Fruit fly (Drosophila melanogaster): ENCODE results near the gene smog.

Gene smog

DNA sequence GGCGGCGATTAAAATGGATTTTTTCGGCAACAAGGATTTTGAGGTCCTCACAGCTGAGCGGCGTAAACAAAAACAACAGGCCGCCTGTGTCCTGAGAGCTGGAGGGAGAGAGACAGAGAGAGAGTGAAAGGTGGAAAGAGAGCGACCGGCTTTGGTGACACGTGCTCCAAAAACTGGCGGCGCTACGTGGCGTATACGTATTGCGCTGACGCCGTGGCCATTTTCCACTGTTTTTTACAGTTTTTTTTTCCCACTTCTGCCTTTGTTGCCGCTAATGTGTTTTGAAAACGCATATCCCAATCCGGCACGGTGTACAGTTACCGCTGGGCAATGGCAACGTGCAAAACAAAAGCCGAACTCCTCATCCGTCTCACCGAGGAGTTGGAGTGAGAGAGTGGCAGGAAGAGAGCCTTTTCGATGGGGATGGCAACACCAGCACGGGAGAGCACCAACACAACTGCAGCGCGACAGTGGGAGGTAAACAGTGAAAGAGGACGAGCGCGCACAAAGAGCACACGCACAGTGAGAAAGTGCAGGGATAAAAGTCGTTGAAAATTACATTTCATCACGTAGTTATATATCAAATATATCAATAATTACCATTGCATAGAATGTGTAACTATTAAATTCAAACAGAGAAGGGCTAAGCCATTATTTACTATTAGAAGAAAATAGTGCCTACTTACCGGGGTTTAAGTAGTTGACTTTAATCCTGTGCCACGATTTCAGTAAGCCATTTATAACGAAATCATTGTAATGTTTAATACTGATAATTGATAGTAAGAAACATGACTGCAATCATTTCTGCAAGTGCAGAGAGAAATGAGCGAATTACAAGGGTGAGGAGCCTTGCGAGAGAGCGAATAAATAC is 32.0 kb upstream of the smog start:
- TF ChIP-seq EcR (GFP tag; optimal IDR thresholded peaks at IDR 0.05) = no peak
- TF ChIP-seq Dll (optimal IDR thresholded peaks at IDR 0.05) = peak; percentile 18

DNA sequence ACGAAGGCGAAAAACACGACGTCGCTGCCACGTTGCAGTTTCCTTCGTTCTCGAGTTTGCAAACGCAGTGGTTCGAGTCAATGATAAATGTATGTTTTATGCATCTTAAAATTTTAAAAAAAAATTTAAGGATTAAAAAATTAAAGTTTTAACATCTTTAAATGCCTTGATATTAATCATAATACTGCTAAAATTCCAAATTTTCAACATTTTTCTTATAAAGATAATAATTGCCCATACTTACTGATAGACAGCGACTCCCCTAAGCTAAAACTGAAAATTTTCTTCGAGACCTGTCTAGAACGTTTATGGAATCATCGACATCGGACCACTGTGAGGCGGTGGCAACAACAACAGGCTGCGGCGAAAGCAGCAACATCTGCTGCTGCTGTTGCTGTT is 31.3 kb upstream of the smog start:
- TF ChIP-seq pan (optimal IDR thresholded peaks at IDR 0.05) (no peak), psq (optimal IDR thresholded peaks at IDR 0.05) (no peak), Dll (optimal IDR thresholded peaks at IDR 0.05) (no peak), EcR (GFP tag; optimal IDR thresholded peaks at IDR 0.05) (no peak), CG8478 (optimal IDR thresholded peaks at IDR 0.05) (no peak), usp (GFP tag; optimal IDR thresholded peaks at IDR 0.05) (no peak)

DNA sequence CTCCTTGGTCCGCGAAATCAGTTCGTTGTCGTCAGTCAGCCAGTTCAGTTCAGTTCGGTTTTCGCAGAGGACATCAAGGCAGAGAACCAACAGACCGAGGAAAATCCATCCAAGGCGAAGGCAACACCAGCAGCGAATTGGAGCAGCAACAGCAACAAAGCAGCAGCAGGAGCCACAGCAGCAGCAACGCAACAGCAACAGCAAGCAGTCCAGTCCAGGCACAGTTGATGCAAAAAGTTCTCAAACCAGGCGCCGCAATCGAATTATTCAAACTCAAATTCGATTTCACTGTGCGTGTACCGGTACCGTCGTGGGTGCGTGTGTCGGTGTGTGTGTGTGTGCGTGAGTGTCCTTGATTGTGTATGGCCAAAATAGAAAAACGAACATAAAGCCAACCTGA is 30.9 kb upstream of the smog start, which contains the start of gene CG15628:
Gene CG15628, plus strand, starts transcription at position 18 of the 400 bp plus-strand sequence.
- TF ChIP-seq psq (optimal IDR thresholded peaks at IDR 0.05) = no peak
- TF ChIP-seq Dll (optimal IDR thresholded peaks at IDR 0.05) = no peak
- TF ChIP-seq usp (GFP tag; optimal IDR thresholded peaks at IDR 0.05) = no peak

DNA sequence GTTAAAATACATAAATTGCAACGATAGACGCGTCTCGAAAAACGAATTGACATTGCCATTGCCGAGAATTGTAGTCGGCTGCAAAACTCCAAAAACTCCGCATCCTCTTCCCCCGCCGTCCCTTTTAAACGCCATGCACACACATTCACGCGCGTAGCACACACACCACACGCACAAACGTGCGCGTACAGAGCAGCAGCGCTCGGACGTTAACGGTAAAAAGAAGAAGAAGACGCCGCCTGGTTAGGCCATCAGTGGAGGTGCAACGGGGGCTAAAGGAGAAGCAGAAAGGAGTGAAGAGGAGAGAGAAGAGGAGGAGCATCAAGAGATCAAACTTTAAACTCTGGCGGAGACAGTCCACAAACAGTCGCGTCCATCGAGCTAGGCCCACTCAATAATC is 30.4 kb upstream of the smog start:
- no peak for TF ChIP-seq Dll (optimal IDR thresholded peaks at IDR 0.05)
- no peak for TF ChIP-seq pan (optimal IDR thresholded peaks at IDR 0.05)
- TF ChIP-seq psq (optimal IDR thresholded peaks at IDR 0.05) = no peak
- no peak for TF ChIP-seq usp (GFP tag; optimal IDR thresholded peaks at IDR 0.05)
- no peak for TF ChIP-seq CG8478 (optimal IDR thresholded peaks at IDR 0.05)
- no peak for TF ChIP-seq EcR (GFP tag; optimal IDR thresholded peaks at IDR 0.05)

DNA sequence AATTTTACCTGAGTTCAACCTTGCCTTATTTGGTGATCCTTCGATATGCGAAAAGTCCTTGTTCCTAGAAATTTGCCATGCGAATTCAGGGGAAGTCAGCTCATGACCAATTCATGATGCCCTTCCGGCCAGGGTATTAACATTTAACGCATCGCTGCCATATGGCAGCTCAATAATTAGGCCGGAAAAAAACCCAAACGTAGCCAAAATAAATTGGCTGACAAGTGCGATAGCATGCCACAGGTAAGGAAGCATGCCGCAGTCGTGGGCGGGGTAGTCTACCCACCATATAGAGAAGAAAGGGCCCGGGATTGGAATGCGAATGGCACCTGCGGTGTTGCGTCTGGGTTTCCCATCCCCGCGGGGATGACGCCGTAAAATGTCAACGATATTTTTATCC is 28.9 kb upstream of the smog start:
- TF ChIP-seq Dll (optimal IDR thresholded peaks at IDR 0.05) (no peak), CG8478 (optimal IDR thresholded peaks at IDR 0.05) (no peak), usp (GFP tag; optimal IDR thresholded peaks at IDR 0.05) (no peak), pan (optimal IDR thresholded peaks at IDR 0.05) (no peak), EcR (GFP tag; optimal IDR thresholded peaks at IDR 0.05) (no peak), psq (optimal IDR thresholded peaks at IDR 0.05) (no peak)

DNA sequence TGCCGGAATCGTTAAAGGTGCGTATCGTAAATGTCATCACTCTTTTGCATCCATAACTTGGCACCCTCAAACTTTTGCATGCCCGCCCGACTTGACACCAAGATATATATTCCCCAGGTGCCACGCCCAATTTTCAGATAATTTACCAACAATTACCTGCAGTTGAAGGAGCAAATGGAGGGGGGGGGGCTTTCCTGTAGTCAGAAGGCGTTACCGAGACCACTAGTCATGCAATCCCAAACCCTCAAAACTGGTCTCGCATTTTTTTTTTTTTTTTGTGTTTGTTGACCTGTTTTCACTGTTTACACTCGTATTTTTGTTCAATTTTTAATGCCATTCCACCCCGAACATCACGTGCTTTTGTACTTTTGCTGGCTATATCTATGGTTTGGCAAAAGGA is 27.0 kb upstream of the smog start:
- TF ChIP-seq pan (optimal IDR thresholded peaks at IDR 0.05) (no peak), usp (GFP tag; optimal IDR thresholded peaks at IDR 0.05) (no peak), EcR (GFP tag; optimal IDR thresholded peaks at IDR 0.05) (no peak)

DNA sequence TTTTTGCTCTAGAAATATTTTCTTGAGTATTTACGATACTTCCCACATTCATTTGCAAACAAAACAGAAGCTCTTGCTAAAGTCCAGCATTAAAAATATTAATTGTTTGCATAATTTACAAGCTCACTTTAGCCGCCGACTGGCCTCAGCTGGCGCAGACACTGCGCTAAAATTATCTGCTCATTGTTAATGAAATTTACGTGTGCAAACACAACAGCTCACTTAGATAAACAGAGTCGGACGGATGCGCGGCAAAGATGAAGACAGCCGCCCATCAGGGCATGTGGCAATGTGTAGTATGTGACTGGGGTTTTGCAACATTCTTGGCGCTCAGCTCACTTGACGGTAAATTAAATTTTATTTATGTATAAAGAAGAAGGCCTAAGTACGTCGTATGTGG is 23.6 kb upstream of the smog start:
- TF ChIP-seq usp (GFP tag; optimal IDR thresholded peaks at IDR 0.05) = no peak
- TF ChIP-seq pan (optimal IDR thresholded peaks at IDR 0.05) = no peak
- TF ChIP-seq CG8478 (optimal IDR thresholded peaks at IDR 0.05) = no peak
- no peak for TF ChIP-seq EcR (GFP tag; optimal IDR thresholded peaks at IDR 0.05)
- no peak for TF ChIP-seq Dll (optimal IDR thresholded peaks at IDR 0.05)
- no peak for TF ChIP-seq psq (optimal IDR thresholded peaks at IDR 0.05)

DNA sequence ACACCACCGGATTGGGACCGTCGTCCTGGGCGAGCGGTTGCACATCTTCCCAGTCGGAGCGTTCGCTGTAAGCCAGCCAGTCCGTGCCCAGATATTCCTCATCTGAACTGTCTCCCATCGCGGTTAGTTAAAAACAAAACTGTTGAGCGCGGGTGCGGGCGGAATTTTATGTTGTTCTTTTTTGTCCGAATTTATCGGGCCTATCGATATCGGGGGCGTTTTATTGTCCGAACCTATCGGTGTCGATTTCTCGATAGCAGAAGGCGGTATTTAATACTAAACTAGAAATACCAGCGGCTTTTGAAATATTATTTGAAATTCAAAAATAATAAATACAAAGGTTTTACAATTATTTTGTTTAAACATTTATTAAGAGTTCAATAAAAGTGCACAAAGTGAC is 22.2 kb upstream of the smog start, which contains the start of gene Fnta:
Gene Fnta, minus strand, starts transcription at position 204 of the 400 bp plus-strand sequence.
- no peak for TF ChIP-seq pan (optimal IDR thresholded peaks at IDR 0.05)
- no peak for TF ChIP-seq psq (optimal IDR thresholded peaks at IDR 0.05)
- no peak for TF ChIP-seq Dll (optimal IDR thresholded peaks at IDR 0.05)
- TF ChIP-seq CG8478 (optimal IDR thresholded peaks at IDR 0.05) = no peak
- TF ChIP-seq EcR (GFP tag; optimal IDR thresholded peaks at IDR 0.05) = no peak
- no peak for TF ChIP-seq usp (GFP tag; optimal IDR thresholded peaks at IDR 0.05)

DNA sequence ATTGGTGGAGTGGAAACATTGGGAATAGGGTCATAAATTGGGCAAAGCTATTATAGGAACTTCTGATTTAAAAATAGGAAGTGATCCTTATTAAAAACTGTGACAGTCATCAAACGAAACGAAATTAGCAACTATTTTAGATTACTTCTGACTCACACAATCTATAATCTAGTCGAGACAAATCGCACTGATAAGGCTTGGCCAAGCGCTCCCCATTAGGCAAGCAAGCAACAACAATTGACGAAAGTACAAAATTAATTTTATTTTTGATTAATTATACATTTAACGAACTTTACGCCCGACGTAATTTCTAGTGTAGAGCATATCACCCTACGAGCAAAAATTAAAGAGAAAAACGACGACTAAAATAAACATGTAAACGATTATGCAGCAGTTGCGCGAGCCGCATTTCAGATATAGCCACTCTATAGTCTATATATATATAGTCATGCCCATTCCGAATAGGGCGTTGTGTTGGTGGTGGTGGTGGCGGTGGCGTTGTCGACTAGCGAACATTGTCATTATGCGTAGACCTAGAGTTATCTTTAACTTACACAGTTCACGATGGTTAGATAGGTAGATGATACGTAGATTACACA is 17.5 kb upstream of the smog start, which contains the start of gene Ir25a:
Gene Ir25a, minus strand, starts transcription at position 210 of the 599 bp plus-strand sequence.
- TF ChIP-seq pan (optimal IDR thresholded peaks at IDR 0.05) = no peak
- no peak for TF ChIP-seq Dll (optimal IDR thresholded peaks at IDR 0.05)
- no peak for TF ChIP-seq EcR (GFP tag; optimal IDR thresholded peaks at IDR 0.05)
- no peak for TF ChIP-seq psq (optimal IDR thresholded peaks at IDR 0.05)
- no peak for TF ChIP-seq CG8478 (optimal IDR thresholded peaks at IDR 0.05)
- TF ChIP-seq usp (GFP tag; optimal IDR thresholded peaks at IDR 0.05) = no peak

DNA sequence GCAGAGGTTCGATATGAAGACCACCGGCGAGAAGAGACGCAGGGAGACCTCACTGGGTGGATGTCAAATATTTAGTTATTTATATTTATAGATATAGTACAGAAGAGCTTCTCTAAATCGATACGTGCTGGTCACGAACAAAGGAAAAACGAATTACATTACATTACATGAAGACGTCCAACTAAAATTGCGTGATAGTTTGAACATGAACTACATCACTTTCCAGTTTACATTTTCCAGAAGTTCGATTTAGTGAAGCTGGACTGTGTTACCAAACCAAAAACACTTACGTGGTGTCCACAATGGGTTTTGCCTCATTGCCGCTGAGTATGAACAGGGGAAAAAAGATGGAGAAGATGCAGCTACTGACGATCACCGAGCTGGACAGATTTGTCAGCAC is 16.5 kb upstream of the smog start:
- no peak for TF ChIP-seq EcR (GFP tag; optimal IDR thresholded peaks at IDR 0.05)
- no peak for TF ChIP-seq CG8478 (optimal IDR thresholded peaks at IDR 0.05)
- no peak for TF ChIP-seq usp (GFP tag; optimal IDR thresholded peaks at IDR 0.05)
- TF ChIP-seq Dll (optimal IDR thresholded peaks at IDR 0.05) = no peak

DNA sequence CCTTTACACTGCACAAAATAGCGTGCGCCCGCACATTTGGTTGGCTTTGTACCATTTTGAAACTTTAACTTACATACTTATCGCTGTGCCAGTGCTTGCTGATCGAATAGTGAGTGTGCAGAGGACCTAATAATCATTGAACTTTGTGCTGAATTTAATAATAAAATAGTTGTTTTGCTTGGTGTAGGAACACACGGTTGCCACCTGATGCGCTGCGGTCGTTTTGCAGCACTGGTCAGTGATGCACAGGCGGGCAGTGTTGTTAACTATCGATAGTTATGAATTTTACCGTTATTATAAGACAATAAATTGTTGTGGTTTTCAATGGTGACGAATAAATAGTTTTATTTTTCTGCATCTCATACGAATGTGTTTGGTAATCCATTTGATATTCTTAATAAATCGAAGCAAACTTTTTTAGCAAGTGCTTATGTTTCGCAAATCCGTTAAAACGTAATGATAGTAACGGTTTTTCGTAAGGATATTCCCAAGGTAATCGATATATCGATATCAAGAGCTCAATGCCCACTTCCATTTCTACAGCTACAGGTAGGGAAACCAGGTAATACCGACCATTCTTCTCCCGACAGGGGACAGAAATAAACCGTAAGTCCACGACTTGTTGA is 14.8 kb upstream of the smog start, which contains the start of the genes tank and CG12194:
Gene tank, minus strand, starts transcription at position 228 of the 626 bp plus-strand sequence.
Gene CG12194, plus strand, starts transcription at position 576 of the 626 bp plus-strand sequence.
- no peak for TF ChIP-seq EcR (GFP tag; optimal IDR thresholded peaks at IDR 0.05)
- TF ChIP-seq usp (GFP tag; optimal IDR thresholded peaks at IDR 0.05) = no peak
- no peak for TF ChIP-seq CG8478 (optimal IDR thresholded peaks at IDR 0.05)
- no peak for TF ChIP-seq psq (optimal IDR thresholded peaks at IDR 0.05)
- no peak for TF ChIP-seq Dll (optimal IDR thresholded peaks at IDR 0.05)
- TF ChIP-seq pan (optimal IDR thresholded peaks at IDR 0.05) = no peak
